Worm (Caenorhabditis elegans): Measurements from ENCODE around the gene kvs-5.

The kvs-5 gene

ce11 chrIV:800518-800917 lies 64.0 kb downstream of the kvs-5 start, which contains the start of gene mrpl-46:
mrpl-46 (plus strand) TSS chrIV:800818.
- TF ChIP-seq nhr-77 (tag; optimal IDR thresholded peaks at IDR 0.05) (no peak), pqm-1 (tag; optimal IDR thresholded peaks at IDR 0.05) (no peak), dsc-1 (tag; optimal IDR thresholded peaks at IDR 0.05) (no peak), rnt-1 (tag; optimal IDR thresholded peaks at IDR 0.05) (no peak), dpl-1 (GFP tag; optimal IDR thresholded peaks at IDR 0.05) (no peak), zag-1 (tag; optimal IDR thresholded peaks at IDR 0.05) (no peak), nhr-237 (tag; optimal IDR thresholded peaks at IDR 0.05) (no peak), tlp-1 (tag; optimal IDR thresholded peaks at IDR 0.05) (no peak)

ce11 chrIV:801162-801561 lies 64.6 kb downstream of the kvs-5 start:
- TF ChIP-seq ceh-8 (GFP tag; optimal IDR thresholded peaks at IDR 0.05) (no peak), mef-2 (tag; optimal IDR thresholded peaks at IDR 0.05) (no peak), pqm-1 (tag; optimal IDR thresholded peaks at IDR 0.05) (no peak), unc-30 (tag; optimal IDR thresholded peaks at IDR 0.05) (no peak), lir-3 (tag; optimal IDR thresholded peaks at IDR 0.05; ENCODE audit: poor library complexity) (no peak), fos-1 (tag; optimal IDR thresholded peaks at IDR 0.05) (no peak), sptf-1 (tag; optimal IDR thresholded peaks at IDR 0.05) (no peak), mab-9 (GFP tag; IDR thresholded peaks at IDR 0.05) (no peak), nhr-76 (tag; optimal IDR thresholded peaks at IDR 0.05) (no peak)
